Fruit fly (Drosophila melanogaster): ENCODE data around the gene otu.

otu gene

DNA sequence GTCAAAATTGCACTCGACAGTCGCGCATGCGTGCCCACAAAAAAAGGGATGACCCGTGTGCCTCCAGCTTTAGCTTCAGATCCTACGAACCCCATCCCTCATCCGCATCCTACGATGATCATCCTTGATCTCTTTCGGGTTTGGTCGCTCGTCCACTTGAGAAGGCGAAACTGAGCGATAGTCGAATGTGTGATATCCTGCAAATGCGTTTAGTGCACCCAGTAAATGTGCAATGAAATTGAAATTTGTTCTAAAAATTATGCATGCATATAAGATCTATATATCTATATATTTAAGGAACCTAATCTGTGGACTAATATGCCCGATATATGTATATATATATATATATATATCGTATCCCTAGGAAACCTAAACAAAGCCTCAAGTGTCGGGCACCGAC, 45.1 kb downstream of the otu start:
- TF ChIP-seq dmrt11E (tag; optimal IDR thresholded peaks at IDR 0.05): peak; percentile 27
- TF ChIP-seq CG6175 (GFP tag; IDR thresholded peaks at IDR 0.05): no peak
- TF ChIP-seq Xrp1 (GFP tag; IDR thresholded peaks at IDR 0.05): peak; percentile 28; the same call in 1 of the 2 replicates
- TF ChIP-seq zfh1 (GFP tag; IDR thresholded peaks at IDR 0.05): peak; percentile 52; the same call in 2 of the 3 replicates
- peak; percentile 37 for TF ChIP-seq D19B (GFP tag; optimal IDR thresholded peaks at IDR 0.05)
- TF ChIP-seq ewg (GFP tag; optimal IDR thresholded peaks at IDR 0.05): no peak
- TF ChIP-seq CG17328 (GFP tag; IDR thresholded peaks at IDR 0.05): no peak
- TF ChIP-seq CG30431 (GFP tag; optimal IDR thresholded peaks at IDR 0.05): peak; percentile 25
- peak; percentile 6; the same call in 1 of the 2 replicates for TF ChIP-seq Rx (GFP tag; IDR thresholded peaks at IDR 0.05)
- peak; percentile 70 for TF ChIP-seq CG15696 (tag; optimal IDR thresholded peaks at IDR 0.05)
- peak; percentile 68 for TF ChIP-seq CG8765 (GFP tag; IDR thresholded peaks at IDR 0.05)
- no peak for TF ChIP-seq Side (GFP tag; optimal IDR thresholded peaks at IDR 0.05)
- peak; percentile 71 for TF ChIP-seq CG4404 (GFP tag; IDR thresholded peaks at IDR 0.05)
- no peak for TF ChIP-seq CG2116 (GFP tag; optimal IDR thresholded peaks at IDR 0.05)
- peak; percentile 18 for TF ChIP-seq Ets65A (GFP tag)
- TF ChIP-seq pan (optimal IDR thresholded peaks at IDR 0.05): peak in 1 of 2 experiments; percentile 39
- no peak for TF ChIP-seq pan (GFP tag; optimal IDR thresholded peaks at IDR 0.05 in 1 of 2, IDR thresholded peaks at IDR 0.05 in 1 of 2)
- no peak for TF ChIP-seq Asciz (GFP tag; optimal IDR thresholded peaks at IDR 0.05)
- TF ChIP-seq croc (GFP tag; conservative IDR thresholded peaks at IDR 0.05): 0 out of 3 replicates have a peak, but pooled peaks have one; percentile 14
- no peak for TF ChIP-seq prd (optimal IDR thresholded peaks at IDR 0.05)
- peak; percentile 63; the same call in 2 of the 3 replicates for TF ChIP-seq prd (GFP tag; IDR thresholded peaks at IDR 0.05)
- peak; percentile 63 for TF ChIP-seq fd102C (GFP tag; optimal IDR thresholded peaks at IDR 0.05)

DNA sequence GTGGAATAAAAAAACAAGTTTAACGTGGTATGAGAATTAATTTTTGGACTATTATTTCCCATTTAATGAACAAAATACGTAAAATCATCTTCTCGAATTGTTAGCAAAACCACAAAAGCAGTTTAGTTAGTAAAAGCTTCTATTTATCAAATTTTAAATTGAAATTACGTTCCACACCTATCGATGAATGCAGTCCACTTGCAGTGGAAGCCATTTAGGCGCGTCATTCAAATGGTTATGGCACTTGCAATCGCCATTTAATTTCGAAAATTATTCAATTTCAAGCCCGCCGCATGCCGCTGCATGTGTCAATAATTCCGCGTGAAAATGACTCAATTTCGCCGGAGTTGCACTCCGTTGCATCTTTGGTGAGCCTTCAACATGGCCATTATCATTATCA, 46.4 kb downstream of the otu start:
- no peak for TF ChIP-seq Hr3 (GFP tag; optimal IDR thresholded peaks at IDR 0.05)
- TF ChIP-seq Dll (GFP tag; IDR thresholded peaks at IDR 0.05; ENCODE audit: partially characterized antibody): 0 out of 4 replicates have a peak, but pooled peaks have one; percentile 37
- TF ChIP-seq CG10654 (GFP tag; optimal IDR thresholded peaks at IDR 0.05): no peak
- no peak for TF ChIP-seq luna (GFP tag; optimal IDR thresholded peaks at IDR 0.05)
- TF ChIP-seq NfI (GFP tag; optimal IDR thresholded peaks at IDR 0.05): no peak
- no peak for TF ChIP-seq Oli (tag; optimal IDR thresholded peaks at IDR 0.05)
- TF ChIP-seq CG17802 (tag; optimal IDR thresholded peaks at IDR 0.05): no peak
- TF ChIP-seq ci (GFP tag; IDR thresholded peaks at IDR 0.05): no peak
- TF ChIP-seq Dp (GFP tag; optimal IDR thresholded peaks at IDR 0.05): peak; percentile 70
- TF ChIP-seq D (optimal IDR thresholded peaks at IDR 0.05): no peak
- TF ChIP-seq D (GFP tag; optimal IDR thresholded peaks at IDR 0.05): no peak
- no peak for TF ChIP-seq usp (GFP tag; optimal IDR thresholded peaks at IDR 0.05)
- TF ChIP-seq stc (GFP tag; IDR thresholded peaks at IDR 0.05): no peak
- TF ChIP-seq CG10979 (tag; optimal IDR thresholded peaks at IDR 0.05): no peak
- TF ChIP-seq tx (GFP tag; optimal IDR thresholded peaks at IDR 0.05): no peak
- TF ChIP-seq Doc3 (GFP tag; IDR thresholded peaks at IDR 0.05; ENCODE audit: partially characterized antibody): no peak
- no peak for TF ChIP-seq CG31224 (GFP tag; IDR thresholded peaks at IDR 0.05)
- TF ChIP-seq bab2 (GFP tag; optimal IDR thresholded peaks at IDR 0.05): no peak
- no peak for TF ChIP-seq Sin3A (optimal IDR thresholded peaks at IDR 0.05)
- TF ChIP-seq phol (tag; optimal IDR thresholded peaks at IDR 0.05): peak; percentile 14
- no peak for TF ChIP-seq Usf (GFP tag; optimal IDR thresholded peaks at IDR 0.05)
- no peak for TF ChIP-seq vnd (GFP tag; IDR thresholded peaks at IDR 0.05; ENCODE audit: partially characterized antibody)
- peak; percentile 39; the same call in 1 of the 2 replicates for TF ChIP-seq Dref (GFP tag; IDR thresholded peaks at IDR 0.05)
- peak; percentile 86 for TF ChIP-seq E2f2 (GFP tag; IDR thresholded peaks at IDR 0.05)
- no peak for TF ChIP-seq CG7963 (GFP tag; IDR thresholded peaks at IDR 0.05; ENCODE audit: partially characterized antibody)
- TF ChIP-seq CG6813 (GFP tag; optimal IDR thresholded peaks at IDR 0.05): no peak
- TF ChIP-seq BEAF-32 (GFP tag; optimal IDR thresholded peaks at IDR 0.05): peak; percentile 8
- no peak for TF ChIP-seq CG15011 (GFP tag; optimal IDR thresholded peaks at IDR 0.05)
- no peak for TF ChIP-seq jumu (GFP tag; optimal IDR thresholded peaks at IDR 0.05)
- TF ChIP-seq ash1 (GFP tag; optimal IDR thresholded peaks at IDR 0.05): no peak
- TF ChIP-seq CG17328 (GFP tag; IDR thresholded peaks at IDR 0.05): no peak
